Fruit fly (Drosophila melanogaster) whole organism: ENCODE measurements around the gene CG8560.

Source experiments
- CG8478 ChIP-seq: fragments of >200 bp; optimal IDR thresholded peaks from 2 replicates; lab custom pipeline; 2018; ENCODE audit warnings: inconsistent platforms
- Dll ChIP-seq: fragments of >200 bp; optimal IDR thresholded peaks from 2 replicates; lab custom pipeline; 2017
- pan ChIP-seq: fragments of >200 bp; optimal IDR thresholded peaks from 2 replicates; lab custom pipeline; 2017
- psq ChIP-seq: fragments of >200 bp; optimal IDR thresholded peaks from 2 replicates; lab custom pipeline; 2017
- usp ChIP-seq: fragments of >200 bp; optimal IDR thresholded peaks from 2 replicates; lab custom pipeline; 2017; ENCODE audit warnings: missing biosample characterization, missing genetic modification characterization, mixed read lengths

dm6 chr3L:7401972-7402371 lies 2.0 kb downstream of the CG8560 start:
- TF ChIP-seq psq (lab: Kevin White, UChicago) (no peak), CG8478 (lab: Kevin White, UChicago) (no peak), Dll (no peak), pan (lab: Kevin White, UChicago) (no peak), usp (GFP tag; lab: Kevin White, UChicago) (no peak)
